Worm (Caenorhabditis elegans) whole organism, L4 larva: ENCODE measurements around the gene dhs-7.

Experiments used
- F49E8.2 ChIP-seq: sonication (generic microtip); optimal IDR thresholded peaks from 2 replicates; lab custom pipeline; 2016; ENCODE audit warnings: missing compliant biosample characterization, mild to moderate bottlenecking, missing genetic modification characterization, borderline replicate concordance
- ama-1 ChIP-seq: fragments of 150-350 bp; optimal IDR thresholded peaks from 2 replicates; lab custom pipeline; 2014; ENCODE audit warnings: inconsistent platforms, mixed read lengths
- ceh-32 ChIP-seq: sonication (generic microtip); optimal IDR thresholded peaks from 2 replicates; lab custom pipeline; 2016; ENCODE audit warnings: mild to moderate bottlenecking, missing genetic modification characterization, missing compliant biosample characterization; ENCODE audit not compliant: poor library complexity
- daf-8 ChIP-seq: fragments of 200-800 bp; sonication (Bioruptor generic); IDR thresholded peaks from 2 replicates; pipeline ENCODE4 v1.3.6; 2022; ENCODE audit warnings: missing genetic modification characterization, missing compliant biosample characterization
- dve-1 ChIP-seq: sonication (generic microtip); optimal IDR thresholded peaks from 2 replicates; lab custom pipeline; 2017; ENCODE audit warnings: antibody characterized with exemption, mild to moderate bottlenecking, missing genetic modification characterization, missing compliant biosample characterization; ENCODE audit not compliant: insufficient read depth
- nhr-77 ChIP-seq: fragments of 150-350 bp; optimal IDR thresholded peaks from 2 replicates; lab custom pipeline; 2014; ENCODE audit warnings: missing biosample characterization, missing genetic modification characterization
- pqm-1 ChIP-seq: sonication (generic microtip); optimal IDR thresholded peaks from 2 replicates; lab custom pipeline; 2017; ENCODE audit warnings: missing biosample characterization, missing genetic modification characterization
- saeg-2 ChIP-seq: fragments of 200-800 bp; sonication (Bioruptor generic); IDR thresholded peaks from 2 replicates; pipeline ENCODE4 v1.3.6; 2022; ENCODE audit warnings: missing genetic modification reagents, missing genetic modification characterization, missing compliant biosample characterization
- skn-1 ChIP-seq: fragments of 150-350 bp; optimal IDR thresholded peaks from 2 replicates; lab custom pipeline; 2014; ENCODE audit warnings: missing biosample characterization, missing genetic modification characterization
- zag-1 ChIP-seq: fragments of 150-350 bp; optimal IDR thresholded peaks from 2 replicates; lab custom pipeline; 2014; ENCODE audit warnings: missing biosample characterization, missing genetic modification characterization

DNA sequence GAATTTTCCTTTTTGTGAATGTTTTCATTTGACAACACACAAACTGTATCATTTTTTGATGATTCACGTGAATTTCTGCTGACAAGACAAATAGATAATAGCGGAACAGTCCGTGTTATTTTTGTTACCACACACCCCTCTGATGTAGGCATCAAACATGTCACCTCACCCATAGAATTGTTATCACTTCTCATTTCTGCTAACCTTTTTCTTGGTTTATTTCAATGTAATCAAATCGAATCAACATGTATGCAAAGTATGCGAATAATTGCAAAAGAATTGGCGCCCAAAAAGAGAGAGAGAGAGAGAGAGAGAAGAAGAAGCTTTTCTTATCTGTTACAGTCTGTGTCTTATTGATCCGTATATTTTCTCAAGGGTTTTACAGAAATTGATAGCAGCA is 50.8 kb downstream of the dhs-7 start:
- TF ChIP-seq nhr-77 (tag; lab: Kevin White, UChicago) (peak; percentile 68), pqm-1 (tag; lab: Kevin White, UChicago) (peak; percentile 69), zag-1 (tag; lab: Kevin White, UChicago) (no peak), daf-8 (GFP tag; lab: Robert Waterston, UW) (no peak), ama-1 (lab: Kevin White, UChicago) (no peak), skn-1 (tag; lab: Kevin White, UChicago) (no peak), ceh-32 (no peak), saeg-2 (no peak), F49E8.2 (tag; lab: Kevin White, UChicago) (no peak), dve-1 (tag; lab: Kevin White, UChicago) (peak; percentile 57)
